Worm (Caenorhabditis elegans): Measurements from ENCODE around the gene ddp-1.

ddp-1 gene

DNA sequence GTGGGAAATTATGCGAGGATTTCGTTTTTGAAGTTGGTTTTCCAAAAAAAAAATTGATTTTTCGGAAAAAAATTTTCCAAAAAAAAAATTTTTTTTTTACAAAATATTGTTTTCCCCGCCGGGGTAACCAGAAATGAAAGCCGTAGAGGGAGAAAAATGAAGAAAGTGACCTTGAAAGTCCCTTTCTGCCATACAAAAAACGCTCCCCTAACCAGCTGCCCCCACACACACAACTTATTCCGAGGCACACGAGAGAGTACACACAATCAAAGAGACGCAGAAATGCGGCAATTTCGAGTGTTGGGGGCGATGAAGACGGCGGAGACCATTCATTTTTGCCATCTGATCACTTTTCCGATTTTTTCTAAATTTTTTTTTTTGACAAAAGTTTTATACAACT, 5.7 kb upstream of the ddp-1 start:
- TF ChIP-seq hmg-1.2 (GFP tag; IDR thresholded peaks at IDR 0.05) = peak; percentile 86
- no peak for TF ChIP-seq hrde-1 (tag; optimal IDR thresholded peaks at IDR 0.05; ENCODE audit: borderline replicate concordance)
- peak; percentile 3 for TF ChIP-seq ceh-27 (GFP tag; optimal IDR thresholded peaks at IDR 0.05)

DNA sequence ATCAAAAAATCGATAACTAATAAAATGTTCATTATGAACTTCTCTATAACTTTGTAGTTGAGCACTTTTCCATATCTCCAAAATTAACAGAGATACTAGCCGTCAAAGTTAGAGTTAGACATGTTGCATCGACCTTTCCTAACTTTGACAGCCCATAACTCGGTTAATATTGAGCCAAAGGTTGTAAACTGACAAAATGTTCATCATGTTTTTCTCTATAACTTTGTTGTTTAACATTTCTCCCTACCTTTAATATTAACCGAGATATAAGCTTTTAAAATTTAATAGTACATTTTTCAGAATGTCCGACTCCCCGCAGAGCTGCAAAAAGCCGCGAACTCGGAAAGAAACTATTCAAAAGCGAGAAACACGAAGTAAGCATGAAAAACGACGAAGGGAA, 4.6 kb upstream of the ddp-1 start, which contains the start of gene hlh-33:
Gene hlh-33 (plus strand): TSS at position 301 of the 400 bp plus-strand sequence.
- TF ChIP-seq sdz-38 (tag; optimal IDR thresholded peaks at IDR 0.05) (no peak), mes-4 (tag; optimal IDR thresholded peaks at IDR 0.05) (no peak), hmg-20 (GFP tag; IDR thresholded peaks at IDR 0.05) (no peak), lin-26 (GFP tag; IDR thresholded peaks at IDR 0.05) (no peak), zfh-2 (GFP tag; conservative IDR thresholded peaks at IDR 0.05) (no peak), atf-7 (tag; optimal IDR thresholded peaks at IDR 0.05) (no peak), ztf-22 (GFP tag; optimal IDR thresholded peaks at IDR 0.05) (no peak), madf-3 (GFP tag; IDR thresholded peaks at IDR 0.05) (no peak), ets-4 (GFP tag; optimal IDR thresholded peaks at IDR 0.05) (no peak), hsf-1 (GFP tag; IDR thresholded peaks at IDR 0.05) (no peak), B0261.1 (tag; optimal IDR thresholded peaks at IDR 0.05) (no peak), T07F8.4 (tag; optimal IDR thresholded peaks at IDR 0.05) (no peak), repo-1 (tag; optimal IDR thresholded peaks at IDR 0.05) (no peak), nfya-2 (GFP tag; IDR thresholded peaks at IDR 0.05) (no peak), hmg-1.2 (GFP tag; IDR thresholded peaks at IDR 0.05) (no peak)

DNA sequence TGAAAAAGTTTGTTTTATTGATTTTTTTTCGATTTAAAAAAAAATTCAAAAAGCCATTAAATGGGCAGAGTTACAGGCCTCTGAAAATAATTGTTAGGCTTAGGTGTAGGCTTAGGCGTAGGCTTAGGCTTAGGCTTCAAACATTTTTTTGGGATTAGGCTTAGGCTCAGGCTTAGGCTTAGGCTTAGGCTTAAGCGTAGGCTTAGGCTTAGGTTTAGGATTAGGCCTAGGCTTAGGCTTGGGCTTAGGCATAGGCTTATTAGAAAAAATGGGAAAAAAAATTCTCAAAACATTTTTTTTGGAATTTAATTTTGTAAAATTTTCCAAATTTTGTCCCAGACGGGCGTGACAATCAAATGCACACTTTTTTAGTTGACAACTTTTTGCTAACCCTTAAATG, 3.5 kb upstream of the ddp-1 start:
- TF ChIP-seq nfya-1 (tag; optimal IDR thresholded peaks at IDR 0.05; ENCODE audit: borderline replicate concordance, insufficient read depth) (no peak), chd-7 (tag; optimal IDR thresholded peaks at IDR 0.05) (no peak), lsy-27 (tag; optimal IDR thresholded peaks at IDR 0.05; ENCODE audit: borderline replicate concordance, insufficient read depth) (no peak), lin-26 (GFP tag; IDR thresholded peaks at IDR 0.05) (no peak), mxl-1 (tag; optimal IDR thresholded peaks at IDR 0.05) (no peak), T26A5.8 (tag; optimal IDR thresholded peaks at IDR 0.05) (no peak), Y56A3A.18 (GFP tag; IDR thresholded peaks at IDR 0.05) (no peak), ZK185.1 (tag; optimal IDR thresholded peaks at IDR 0.05; ENCODE audit: poor library complexity, severe bottlenecking) (no peak), unc-130 (GFP tag; optimal IDR thresholded peaks at IDR 0.05) (no peak), repo-1 (tag; optimal IDR thresholded peaks at IDR 0.05) (no peak), sptf-2 (GFP tag; optimal IDR thresholded peaks at IDR 0.05) (no peak)

ce11 chrIII:1856679-1857078, 3.0 kb upstream of the ddp-1 start:
- no peak for TF ChIP-seq nhr-120 (GFP tag; IDR thresholded peaks at IDR 0.05)

DNA sequence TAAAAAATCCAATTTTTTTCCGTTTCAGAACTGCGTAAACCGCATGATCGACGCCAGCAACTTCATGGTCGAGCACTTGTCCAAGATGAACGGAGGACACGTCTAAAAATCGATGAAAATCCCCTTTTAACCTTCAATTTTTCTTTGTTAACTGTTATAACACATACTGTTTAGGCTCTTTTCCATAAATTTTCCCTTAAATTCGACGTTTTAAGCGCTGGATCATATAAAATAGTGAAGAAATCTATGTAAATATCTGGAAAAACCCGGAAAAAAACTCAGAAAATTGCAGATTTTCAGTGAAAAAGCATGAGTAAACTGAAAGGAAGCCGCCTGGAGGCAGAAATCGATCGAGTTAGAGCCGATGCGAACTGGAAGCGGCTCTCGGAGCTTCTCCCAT, 441 bp downstream of the ddp-1 start, which contains the start of gene ttc-7:
Gene ttc-7 (plus strand): TSS at position 301 of the 400 bp plus-strand sequence.
- TF ChIP-seq ceh-91 (GFP tag; IDR thresholded peaks at IDR 0.05) (no peak), F52B5.7 (tag; optimal IDR thresholded peaks at IDR 0.05) (no peak)

- TF ChIP-seq madf-6 (GFP tag; IDR thresholded peaks at IDR 0.05) = no peak
- TF ChIP-seq ztf-25 (GFP tag; IDR thresholded peaks at IDR 0.05) = no peak
- TF ChIP-seq nhr-80 (tag; optimal IDR thresholded peaks at IDR 0.05) = no peak
- no peak for TF ChIP-seq Y95B8A.8 (GFP tag; IDR thresholded peaks at IDR 0.05)
- no peak for TF ChIP-seq die-1 (tag; optimal IDR thresholded peaks at IDR 0.05)
- no peak for TF ChIP-seq ceh-58 (GFP tag; IDR thresholded peaks at IDR 0.05)
- no peak for TF ChIP-seq hlh-26 (GFP tag; conservative IDR thresholded peaks at IDR 0.05)
- TF ChIP-seq pha-4 (tag; optimal IDR thresholded peaks at IDR 0.05) = no peak
- no peak for TF ChIP-seq lsy-27 (tag; optimal IDR thresholded peaks at IDR 0.05; ENCODE audit: borderline replicate concordance, insufficient read depth)
- TF ChIP-seq ceh-100 (GFP tag; IDR thresholded peaks at IDR 0.05) = no peak
Measured at ce11 chrIII:1876267-1876865, 16.7 kb downstream of the ddp-1 start.
